Worm (Caenorhabditis elegans): Measurements from ENCODE around the gene ndx-3.
"Not testable (repeated sequence)": the region's sequence is repeated elsewhere in the genome, so short reads cannot be mapped to it uniquely, and the experiment has no call there.

ce11 chrII:4932727-4933126 lies 20.7 kb upstream of the ndx-3 start, which contains the start of gene msp-152:
- TF ChIP-seq ama-1 (optimal IDR thresholded peaks at IDR 0.05); flt-1 (GFP tag; IDR thresholded peaks at IDR 0.05); ceh-36 (tag; optimal IDR thresholded peaks at IDR 0.05); ceh-13 (GFP tag; optimal IDR thresholded peaks at IDR 0.05); ets-7 (tag; optimal IDR thresholded peaks at IDR 0.05); sea-1 (GFP tag; conservative IDR thresholded peaks at IDR 0.05): not testable (repeated sequence)
